Fruit fly (Drosophila melanogaster) whole organism, embryonic: ENCODE results near the gene dock.

Source experiments
- Antp ChIP-seq: fragments of 200-800 bp; sonication (Bioruptor generic); optimal IDR thresholded peaks from 3 replicates; lab custom pipeline; 2016; ENCODE audit warnings: missing biosample characterization, missing genetic modification characterization
- Atf-2 ChIP-seq: fragments of 200-800 bp; sonication (Bioruptor generic); optimal IDR thresholded peaks from 2 replicates; lab custom pipeline; 2016; ENCODE audit warnings: missing biosample characterization, missing genetic modification characterization
- Atf6 ChIP-seq: fragments of 200-800 bp; sonication (Bioruptor generic); IDR thresholded peaks from 2 replicates; pipeline ENCODE4 v1.3.6; 2022; ENCODE audit warnings: missing biosample characterization, missing genetic modification characterization
- Awh ChIP-seq: fragments of 200-800 bp; sonication (Bioruptor generic); IDR thresholded peaks from 2 replicates; pipeline ENCODE4, ENCODE4 v1.3.6; 2022; ENCODE audit warnings: missing biosample characterization, missing genetic modification characterization
- C15 ChIP-seq: fragments of 200-800 bp; sonication (Bioruptor generic); IDR thresholded peaks from 3 replicates; pipeline ENCODE4 v1.3.6; 2022; ENCODE audit warnings: missing biosample characterization, missing genetic modification characterization
- CG10321 ChIP-seq: fragments of 200-800 bp; sonication (Bioruptor generic); IDR thresholded peaks from 2 replicates; pipeline ENCODE4 v1.3.6; 2022; ENCODE audit warnings: missing biosample characterization, missing genetic modification characterization
- CG11093 ChIP-seq: fragments of 200-800 bp; sonication (Bioruptor generic); IDR thresholded peaks from 3 replicates; pipeline ENCODE4 v1.3.6; 2022; ENCODE audit warnings: missing biosample characterization, missing genetic modification characterization
- CG11456 ChIP-seq: fragments of 200-800 bp; sonication (Bioruptor generic); IDR thresholded peaks from 3 replicates; pipeline ENCODE4 v1.3.6; 2022; ENCODE audit warnings: missing biosample characterization, missing genetic modification characterization
- CG11696 ChIP-seq: fragments of 200-800 bp; sonication (Bioruptor generic); IDR thresholded peaks from 2 replicates; pipeline ENCODE4 v1.3.6; 2022; ENCODE audit warnings: missing biosample characterization, missing genetic modification characterization
- CG13424 ChIP-seq: fragments of 200-800 bp; sonication (Bioruptor generic); optimal IDR thresholded peaks from 2 replicates; lab custom pipeline; 2019; ENCODE audit warnings: missing biosample characterization, mild to moderate bottlenecking, missing genetic modification characterization, moderate library complexity
- CG13894 ChIP-seq: fragments of 200-800 bp; sonication (Bioruptor generic); optimal IDR thresholded peaks from 3 replicates; lab custom pipeline; 2018; ENCODE audit warnings: missing biosample characterization, mild to moderate bottlenecking, missing genetic modification characterization, moderate library complexity
- CG15269 ChIP-seq: fragments of 200-800 bp; sonication (Bioruptor generic); optimal IDR thresholded peaks from 2 replicates; lab custom pipeline; 2018; ENCODE audit warnings: missing biosample characterization, mild to moderate bottlenecking, missing genetic modification characterization, moderate library complexity
- CG15479 ChIP-seq: fragments of 200-800 bp; sonication (Bioruptor generic); optimal IDR thresholded peaks from 3 replicates; lab custom pipeline; 2019; ENCODE audit warnings: missing biosample characterization, mild to moderate bottlenecking, missing genetic modification characterization, moderate library complexity
- CG1602 ChIP-seq: fragments of 200-800 bp; sonication (Bioruptor generic); optimal IDR thresholded peaks from 3 replicates; lab custom pipeline; 2016; ENCODE audit warnings: missing biosample characterization, missing genetic modification characterization
- CG17361 ChIP-seq: fragments of 200-800 bp; sonication (Bioruptor generic); IDR thresholded peaks from 3 replicates; pipeline ENCODE4 v1.3.6; 2022; ENCODE audit warnings: missing biosample characterization, missing genetic modification characterization
- CG18011 ChIP-seq: fragments of 200-800 bp; sonication (Bioruptor generic); optimal IDR thresholded peaks from 2 replicates; lab custom pipeline; 2017; ENCODE audit warnings: missing biosample characterization, missing genetic modification characterization, mild to moderate bottlenecking, moderate library complexity, missing genotype
- CG34224 ChIP-seq: fragments of 200-800 bp; sonication (Bioruptor generic); IDR thresholded peaks from 3 replicates; pipeline ENCODE4 v1.3.6; 2022; ENCODE audit warnings: missing biosample characterization, missing genetic modification characterization; ENCODE audit not compliant: partially characterized antibody
- CG5180 ChIP-seq: fragments of 200-800 bp; sonication (Bioruptor generic); optimal IDR thresholded peaks from 3 replicates; lab custom pipeline; 2017; ENCODE audit warnings: missing biosample characterization, missing genetic modification characterization, mild to moderate bottlenecking, moderate library complexity, missing genetic modification reagents
- CG9609 ChIP-seq: fragments of 200-800 bp; sonication (Bioruptor generic); optimal IDR thresholded peaks from 3 replicates; lab custom pipeline; 2016; ENCODE audit warnings: missing biosample characterization, missing genetic modification characterization
- Dfd ChIP-seq, 2 experiments: fragments of >200 bp; optimal IDR thresholded peaks; 2 replicates each; lab custom pipeline; 2017; ENCODE audit warnings: missing biosample characterization in 2 of 2, missing genetic modification characterization in 2 of 2
- Dip2 ChIP-seq: fragments of 200-800 bp; sonication (Bioruptor generic); IDR thresholded peaks from 2 replicates; pipeline ENCODE4 v1.3.6; 2022; ENCODE audit warnings: missing biosample characterization, missing genetic modification characterization
- E2f1 ChIP-seq: fragments of 200-800 bp; sonication (Bioruptor generic); IDR thresholded peaks from 2 replicates; pipeline ENCODE4 v1.3.6; 2022; ENCODE audit warnings: missing biosample characterization, missing genetic modification characterization
- Jarid2 ChIP-seq: fragments of 200-800 bp; sonication (Bioruptor generic); optimal IDR thresholded peaks from 3 replicates; lab custom pipeline; 2017; ENCODE audit warnings: mild to moderate bottlenecking, missing biosample characterization, missing genetic modification reagents, missing genetic modification characterization
- NC2α ChIP-seq: fragments of 200-800 bp; sonication (Bioruptor generic); optimal IDR thresholded peaks from 2 replicates; lab custom pipeline; 2016; ENCODE audit warnings: missing biosample characterization, missing genetic modification characterization
- Nf-YA ChIP-seq: fragments of 200-800 bp; sonication (Bioruptor generic); IDR thresholded peaks from 2 replicates; pipeline ENCODE4 v1.3.6; 2022; ENCODE audit warnings: missing biosample characterization, missing genetic modification characterization
- Nf-YC ChIP-seq: fragments of 200-800 bp; optimal IDR thresholded peaks from 3 replicates; lab custom pipeline; 2019; ENCODE audit warnings: missing biosample characterization, mild to moderate bottlenecking, missing genetic modification characterization, moderate library complexity
- Rfx ChIP-seq: fragments of 200-800 bp; sonication (Bioruptor generic); IDR thresholded peaks from 2 replicates; pipeline ENCODE4 v1.3.6; 2022; ENCODE audit warnings: missing biosample characterization, missing genetic modification characterization
- Xbp1 ChIP-seq: fragments of 200-800 bp; sonication (Bioruptor generic); optimal IDR thresholded peaks from 3 replicates; lab custom pipeline; 2016; ENCODE audit warnings: missing biosample characterization, mild to moderate bottlenecking, missing genetic modification characterization
- chinmo ChIP-seq: fragments of 200-800 bp; sonication (Bioruptor generic); IDR thresholded peaks from 4 replicates; pipeline ENCODE4 v1.3.6; 2022; ENCODE audit warnings: missing biosample characterization, missing genetic modification characterization; ENCODE audit not compliant: partially characterized antibody
- chn ChIP-seq: fragments of 200-800 bp; sonication (Bioruptor generic); optimal IDR thresholded peaks from 2 replicates; lab custom pipeline; 2016; ENCODE audit warnings: missing biosample characterization, missing genetic modification characterization
- disco-r ChIP-seq: fragments of 200-800 bp; sonication (Bioruptor generic); optimal IDR thresholded peaks from 2 replicates; lab custom pipeline; 2016; ENCODE audit warnings: missing biosample characterization, missing genetic modification characterization
- en ChIP-seq: fragments of 200-800 bp; sonication (Bioruptor generic); optimal IDR thresholded peaks from 2 replicates; lab custom pipeline; 2016; ENCODE audit warnings: missing biosample characterization, missing genetic modification characterization
- fd64A ChIP-seq: fragments of 200-800 bp; sonication (Bioruptor generic); optimal IDR thresholded peaks from 3 replicates; lab custom pipeline; 2018; ENCODE audit warnings: missing biosample characterization, mild to moderate bottlenecking, missing genetic modification characterization
- gcm ChIP-seq: fragments of 200-800 bp; sonication (Bioruptor generic); optimal IDR thresholded peaks from 2 replicates; lab custom pipeline; 2019; ENCODE audit warnings: missing biosample characterization, mild to moderate bottlenecking, missing genetic modification characterization, moderate library complexity
- gcm2 ChIP-seq: fragments of 200-800 bp; sonication (Bioruptor generic); optimal IDR thresholded peaks from 2 replicates; lab custom pipeline; 2016; ENCODE audit warnings: missing biosample characterization, missing genetic modification characterization
- h ChIP-seq: fragments of >200 bp; optimal IDR thresholded peaks from 2 replicates; lab custom pipeline; 2017
- kah ChIP-seq: fragments of 200-800 bp; sonication (Bioruptor generic); optimal IDR thresholded peaks from 2 replicates; lab custom pipeline; 2018; ENCODE audit warnings: missing biosample characterization, mild to moderate bottlenecking, missing genetic modification characterization
- klu ChIP-seq: fragments of 200-800 bp; sonication (Bioruptor generic); IDR thresholded peaks from 2 replicates; pipeline ENCODE4 v1.3.6; 2022; ENCODE audit warnings: missing biosample characterization, missing genetic modification characterization
- luna ChIP-seq: fragments of 200-800 bp; sonication (Bioruptor generic); optimal IDR thresholded peaks from 2 replicates; lab custom pipeline; 2016; ENCODE audit warnings: missing biosample characterization, missing genetic modification characterization
- maf-S ChIP-seq: fragments of 200-800 bp; sonication (Bioruptor generic); optimal IDR thresholded peaks from 2 replicates; lab custom pipeline; 2016; ENCODE audit warnings: missing biosample characterization, missing genetic modification characterization
- nmo ChIP-seq: fragments of 200-800 bp; sonication (Bioruptor generic); optimal IDR thresholded peaks from 2 replicates; lab custom pipeline; 2018; ENCODE audit warnings: missing biosample characterization, mild to moderate bottlenecking, missing genetic modification characterization, moderate library complexity
- pan ChIP-seq, 4 experiments: fragments of >200 bp in 3 of 4; fragments of 200-800 bp in 1 of 4; sonication (Bioruptor generic) in 1 of 4; optimal IDR thresholded peaks in 3 of 4; IDR thresholded peaks in 1 of 4; 2 replicates each; pipeline versions ENCODE4 v1.3.6 to Lab custom; 2017 to 2022; ENCODE audit warnings: missing biosample characterization in 2 of 4, missing genetic modification characterization in 2 of 4, mixed read lengths in 1 of 4
- pita ChIP-seq: fragments of 200-800 bp; sonication (Bioruptor generic); optimal IDR thresholded peaks from 2 replicates; lab custom pipeline; 2017; ENCODE audit warnings: missing biosample characterization, mild to moderate bottlenecking, missing genetic modification characterization
- prd ChIP-seq, 3 experiments: fragments of >200 bp in 2 of 3; fragments of 200-800 bp in 1 of 3; sonication (Bioruptor generic) in 1 of 3; optimal IDR thresholded peaks in 2 of 3; IDR thresholded peaks in 1 of 3; 2 replicates in 2 of 3; 3 replicates in 1 of 3; pipeline versions ENCODE4 v1.3.6 to Lab custom; 2017 to 2022; ENCODE audit warnings: missing biosample characterization in 1 of 3, missing genetic modification characterization in 1 of 3
- pros ChIP-seq: fragments of 200-800 bp; sonication (Bioruptor generic); optimal IDR thresholded peaks from 3 replicates; lab custom pipeline; 2019; ENCODE audit warnings: missing biosample characterization, mild to moderate bottlenecking, missing genetic modification characterization, moderate library complexity
- ranshi ChIP-seq: fragments of 200-800 bp; sonication (Bioruptor generic); IDR thresholded peaks from 2 replicates; pipeline ENCODE4 v1.3.6; 2022; ENCODE audit warnings: missing biosample characterization, missing genetic modification characterization
- sc ChIP-seq, 3 experiments: fragments of >200 bp in 2 of 3; fragments of 200-800 bp in 1 of 3; sonication (Bioruptor generic) in 1 of 3; optimal IDR thresholded peaks; 2 replicates in 2 of 3; 3 replicates in 1 of 3; lab custom pipeline; 2017; ENCODE audit warnings: mild to moderate bottlenecking in 1 of 3, missing biosample characterization in 1 of 3, missing genetic modification characterization in 1 of 3, missing genetic modification reagents in 1 of 3
- wek ChIP-seq: fragments of 200-800 bp; sonication (Bioruptor generic); optimal IDR thresholded peaks from 3 replicates; lab custom pipeline; 2018; ENCODE audit warnings: missing biosample characterization, mild to moderate bottlenecking, missing genetic modification characterization, moderate library complexity
- wor ChIP-seq: fragments of 200-800 bp; sonication (Bioruptor generic); IDR thresholded peaks from 2 replicates; pipeline ENCODE4 v1.3.6; 2022; ENCODE audit warnings: missing biosample characterization, missing genetic modification characterization

Gene dock

DNA sequence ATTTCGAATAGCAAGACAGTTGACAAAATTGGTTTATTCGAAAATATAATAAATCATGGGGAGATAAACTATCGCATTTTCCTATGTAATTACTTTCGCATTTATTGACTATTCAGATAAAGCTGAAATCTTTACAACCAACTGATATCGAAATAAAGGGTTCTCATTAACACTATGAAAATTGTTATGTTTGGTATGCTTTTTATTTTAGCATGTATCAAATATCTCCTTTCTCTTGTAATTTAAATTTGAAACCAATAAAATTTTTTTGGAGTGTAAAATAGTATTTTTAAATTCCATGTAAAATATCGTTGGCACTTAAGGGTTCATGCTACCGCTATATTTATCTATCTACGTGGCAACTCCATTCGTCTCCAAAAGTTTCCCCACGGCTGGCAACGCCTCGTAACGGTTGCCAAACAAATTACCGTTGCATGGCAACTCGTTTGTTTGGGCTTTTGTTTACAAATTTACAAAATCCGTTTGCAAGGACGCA, 29.3 kb downstream of the dock start, which contains the start of gene CG13949 (continued):
- TF ChIP-seq E2f1 (peak; percentile 75), CG18011 (GFP tag; lab: Kevin White, UChicago) (peak; percentile 35), CG1602 (GFP tag; lab: Kevin White, UChicago) (peak; percentile 16), klu (GFP tag; lab: Robert Waterston, UW) (peak; percentile 47; the same call in 1 of the 2 replicates), maf-S (GFP tag; lab: Kevin White, UChicago) (peak; percentile 60), Nf-YC (tag; lab: Kevin White, UChicago) (peak; percentile 62), gcm (GFP tag; lab: Kevin White, UChicago) (peak; percentile 64), en (peak; percentile 42), CG11456 (GFP tag; lab: Robert Waterston, UW) (peak; percentile 87), ranshi (GFP tag; lab: Robert Waterston, UW) (peak; percentile 78), Atf-2 (GFP tag; lab: Kevin White, UChicago) (peak; percentile 33), CG34224 (GFP tag; lab: Robert Waterston, UW) (0 out of 3 replicates have a peak, but pooled peaks have one; percentile 47), Atf6 (GFP tag; lab: Robert Waterston, UW) (peak; percentile 67; the same call in 1 of the 2 replicates), Nf-YA (GFP tag; lab: Robert Waterston, UW) (peak; percentile 37), C15 (GFP tag; lab: Robert Waterston, UW) (no peak), CG15479 (GFP tag; lab: Kevin White, UChicago) (no peak), chn (GFP tag; lab: Kevin White, UChicago) (peak; percentile 48), CG15269 (tag; lab: Kevin White, UChicago) (peak; percentile 72), pros (GFP tag; lab: Kevin White, UChicago) (no peak), pita (GFP tag; lab: Kevin White, UChicago) (peak; percentile 47), chinmo (GFP tag; lab: Robert Waterston, UW) (no peak), Antp (GFP tag; lab: Kevin White, UChicago) (peak; percentile 60), h (no peak), pan (optimal IDR thresholded peaks at IDR 0.05; lab: Kevin White, UChicago) (no peak), pan (GFP tag; optimal IDR thresholded peaks at IDR 0.05 in 1 of 2, IDR thresholded peaks at IDR 0.05 in 1 of 2) (peak in 1 of 2 experiments; percentile 83), CG10321 (GFP tag; lab: Robert Waterston, UW) (no peak; the same call in 1 of the 2 replicates), CG11696 (GFP tag; lab: Robert Waterston, UW) (0 out of 2 replicates have a peak, but pooled peaks have one; percentile 57), NC2α (GFP tag; lab: Kevin White, UChicago) (no peak), sc (optimal IDR thresholded peaks at IDR 0.05; lab: Kevin White, UChicago) (no peak), sc (GFP tag; optimal IDR thresholded peaks at IDR 0.05; lab: Kevin White, UChicago) (no peak), gcm2 (GFP tag; lab: Kevin White, UChicago) (no peak), Xbp1 (peak; percentile 65), CG11093 (GFP tag; lab: Robert Waterston, UW) (no peak), wek (GFP tag; lab: Kevin White, UChicago) (no peak), kah (GFP tag; lab: Kevin White, UChicago) (peak; percentile 1), luna (GFP tag; lab: Kevin White, UChicago) (no peak), CG9609 (GFP tag; lab: Kevin White, UChicago) (peak; percentile 51), Dip2 (no peak), disco-r (GFP tag; lab: Kevin White, UChicago) (peak; percentile 47), prd (optimal IDR thresholded peaks at IDR 0.05; lab: Kevin White, UChicago) (no peak), prd (GFP tag; IDR thresholded peaks at IDR 0.05; lab: Robert Waterston, UW) (peak; percentile 80), CG13894 (tag; lab: Kevin White, UChicago) (peak; percentile 63), Awh (GFP tag; lab: Robert Waterston, UW) (peak; percentile 72), nmo (GFP tag; lab: Kevin White, UChicago) (peak; percentile 59), fd64A (GFP tag; lab: Kevin White, UChicago) (no peak), CG13424 (peak; percentile 68), Dfd (GFP tag; optimal IDR thresholded peaks at IDR 0.05; lab: Kevin White, UChicago) (no peak), Rfx (GFP tag; lab: Robert Waterston, UW) (peak; percentile 93), Jarid2 (GFP tag; lab: Kevin White, UChicago) (peak; percentile 22), CG5180 (peak; percentile 12), CG17361 (GFP tag; lab: Robert Waterston, UW) (peak; percentile 66; the same call in 2 of the 3 replicates), wor (GFP tag; lab: Robert Waterston, UW) (no peak)
